Fruit fly (Drosophila melanogaster): ENCODE data around the gene Alg1.
A peak's percentile ranks its signal among the peaks of the same experiment; 100 is the strongest.

Alg1 gene

dm6 chr3R:17811707-17812099 is 769 bp upstream of the Alg1 start:
- no peak for TF ChIP-seq vri (GFP tag; optimal IDR thresholded peaks at IDR 0.05)
- TF ChIP-seq Eip93F (GFP tag; optimal IDR thresholded peaks at IDR 0.05): no peak
- TF ChIP-seq CG6163 (GFP tag; IDR thresholded peaks at IDR 0.05): no peak
- TF ChIP-seq fkh (GFP tag; optimal IDR thresholded peaks at IDR 0.05): no peak
- TF ChIP-seq CG3032 (tag; optimal IDR thresholded peaks at IDR 0.05): no peak
- TF ChIP-seq Eip78C (GFP tag): no peak
- no peak for TF ChIP-seq topi (GFP tag; optimal IDR thresholded peaks at IDR 0.05)
- no peak for TF ChIP-seq CG8119 (GFP tag; IDR thresholded peaks at IDR 0.05)
- no peak for TF ChIP-seq CG32006 (GFP tag; optimal IDR thresholded peaks at IDR 0.05)
- no peak for TF ChIP-seq CG6792 (GFP tag; optimal IDR thresholded peaks at IDR 0.05)
- no peak for TF ChIP-seq fd59A (GFP tag; optimal IDR thresholded peaks at IDR 0.05)
- no peak for TF ChIP-seq Sox14 (GFP tag; optimal IDR thresholded peaks at IDR 0.05)
- TF ChIP-seq CG15336 (GFP tag; IDR thresholded peaks at IDR 0.05): no peak
- TF ChIP-seq fd85E (GFP tag; optimal IDR thresholded peaks at IDR 0.05): no peak
- no peak for TF ChIP-seq svp (GFP tag)
- no peak for TF ChIP-seq CG10631 (GFP tag; optimal IDR thresholded peaks at IDR 0.05)

- TF ChIP-seq svp (GFP tag) (no peak), esn (GFP tag; optimal IDR thresholded peaks at IDR 0.05) (peak; percentile 33), lz (GFP tag; optimal IDR thresholded peaks at IDR 0.05) (no peak), fkh (GFP tag; optimal IDR thresholded peaks at IDR 0.05) (peak; percentile 59), CG32006 (GFP tag; optimal IDR thresholded peaks at IDR 0.05) (no peak), Eip75B (GFP tag; optimal IDR thresholded peaks at IDR 0.05) (no peak)
Observed at dm6 chr3R:17809014-17809413, 1.9 kb downstream of the Alg1 start, which contains the start of gene Odj. TSS of gene Odj (minus strand) at chr3R:17809222.

dm6 chr3R:17807035-17807606 is 3.8 kb downstream of the Alg1 start, which contains the start of gene CG17801:
TSS of gene CG17801 (minus strand) at chr3R:17807085.
- no peak for TF ChIP-seq CG7368 (GFP tag; optimal IDR thresholded peaks at IDR 0.05)
- TF ChIP-seq CG6792 (GFP tag; optimal IDR thresholded peaks at IDR 0.05): no peak
- no peak for TF ChIP-seq lz (GFP tag; optimal IDR thresholded peaks at IDR 0.05)
- TF ChIP-seq Hr38 (GFP tag; optimal IDR thresholded peaks at IDR 0.05): no peak
- no peak for TF ChIP-seq topi (GFP tag; optimal IDR thresholded peaks at IDR 0.05)
- no peak for TF ChIP-seq Hr4 (GFP tag; optimal IDR thresholded peaks at IDR 0.05)
- no peak for TF ChIP-seq svp (GFP tag)
- TF ChIP-seq OdsH (GFP tag; optimal IDR thresholded peaks at IDR 0.05): no peak
- TF ChIP-seq Met (GFP tag; optimal IDR thresholded peaks at IDR 0.05): no peak

dm6 chr3R:17805092-17805491 is 5.8 kb downstream of the Alg1 start, which contains the start of gene Nnk:
TSS of gene Nnk (minus strand) at chr3R:17805249.
- TF ChIP-seq fkh (GFP tag; optimal IDR thresholded peaks at IDR 0.05) (peak; percentile 61), achi (GFP tag; optimal IDR thresholded peaks at IDR 0.05) (no peak)

- TF ChIP-seq OdsH (GFP tag; optimal IDR thresholded peaks at IDR 0.05): no peak
- no peak for TF ChIP-seq esn (GFP tag; optimal IDR thresholded peaks at IDR 0.05)
- no peak for TF ChIP-seq CG11762 (GFP tag; optimal IDR thresholded peaks at IDR 0.05; ENCODE audit: insufficient read depth)
- no peak for TF ChIP-seq CG6792 (GFP tag; optimal IDR thresholded peaks at IDR 0.05)
- TF ChIP-seq Sox102F (GFP tag; optimal IDR thresholded peaks at IDR 0.05): no peak
- peak; percentile 87 for TF ChIP-seq fkh (GFP tag; optimal IDR thresholded peaks at IDR 0.05)
- peak; percentile 4 for TF ChIP-seq Ets96B (tag; optimal IDR thresholded peaks at IDR 0.05)
- no peak for TF ChIP-seq spab (GFP tag; optimal IDR thresholded peaks at IDR 0.05)
- TF ChIP-seq Eip78C (GFP tag): no peak
- no peak for TF ChIP-seq cyc (GFP tag; optimal IDR thresholded peaks at IDR 0.05)
- no peak for TF ChIP-seq CG11902 (GFP tag; optimal IDR thresholded peaks at IDR 0.05)
Observed at dm6 chr3R:17803025-17803424, 7.9 kb downstream of the Alg1 start, which contains the start of gene CG17806. TSS of gene CG17806 (minus strand) at chr3R:17803260.

dm6 chr3R:17801264-17801663 is 9.7 kb downstream of the Alg1 start, which contains the start of gene CG17803:
TSS of gene CG17803 (minus strand) at chr3R:17801512.
- TF ChIP-seq Sox15 (GFP tag; optimal IDR thresholded peaks at IDR 0.05) (no peak), CG3032 (tag; optimal IDR thresholded peaks at IDR 0.05) (no peak), svp (GFP tag) (no peak), CG32006 (GFP tag; optimal IDR thresholded peaks at IDR 0.05) (no peak), topi (GFP tag; optimal IDR thresholded peaks at IDR 0.05) (no peak), CG3919 (GFP tag; optimal IDR thresholded peaks at IDR 0.05) (no peak), OdsH (GFP tag; optimal IDR thresholded peaks at IDR 0.05) (no peak), Hr38 (GFP tag; optimal IDR thresholded peaks at IDR 0.05) (no peak), fd85E (GFP tag; optimal IDR thresholded peaks at IDR 0.05) (no peak), achi (GFP tag; optimal IDR thresholded peaks at IDR 0.05) (no peak), CG8319 (GFP tag; optimal IDR thresholded peaks at IDR 0.05) (no peak), spab (GFP tag; optimal IDR thresholded peaks at IDR 0.05) (no peak), CG6792 (GFP tag; optimal IDR thresholded peaks at IDR 0.05) (no peak), dsx (GFP tag; optimal IDR thresholded peaks at IDR 0.05; ENCODE audit: poor library complexity, severe bottlenecking) (no peak), eg (GFP tag; IDR thresholded peaks at IDR 0.05) (no peak), Sox14 (GFP tag; optimal IDR thresholded peaks at IDR 0.05) (no peak), pdm3 (GFP tag; optimal IDR thresholded peaks at IDR 0.05) (no peak), ss (GFP tag; optimal IDR thresholded peaks at IDR 0.05) (no peak), CG7368 (GFP tag; optimal IDR thresholded peaks at IDR 0.05) (no peak)
